Fruit fly (Drosophila melanogaster): ENCODE data around the gene Samuel.

- TF ChIP-seq CG8478 (optimal IDR thresholded peaks at IDR 0.05) (no peak), Dll (optimal IDR thresholded peaks at IDR 0.05) (no peak), pan (optimal IDR thresholded peaks at IDR 0.05) (no peak), psq (optimal IDR thresholded peaks at IDR 0.05) (no peak), usp (GFP tag; optimal IDR thresholded peaks at IDR 0.05) (no peak)
Measured at dm6 chr2L:10964493-10964892, 102.3 kb downstream of the Samuel start.

All from whole organism.